Worm (Caenorhabditis elegans): ENCODE results near the gene talp-3.

The talp-3 gene

ce11 chrIV:14611892-14612497, 41.2 kb downstream of the talp-3 start (continued):
- TF ChIP-seq aly-2 (tag; optimal IDR thresholded peaks at IDR 0.05) (no peak), fkh-10 (GFP tag; optimal IDR thresholded peaks at IDR 0.05) (no peak), fkh-8 (tag; optimal IDR thresholded peaks at IDR 0.05) (no peak), dsc-1 (tag; optimal IDR thresholded peaks at IDR 0.05) (no peak), mab-9 (GFP tag; IDR thresholded peaks at IDR 0.05) (no peak), hlh-4 (tag; optimal IDR thresholded peaks at IDR 0.05) (no peak), hlh-17 (GFP tag; optimal IDR thresholded peaks at IDR 0.05; ENCODE audit: borderline replicate concordance) (no peak), mef-2 (tag; optimal IDR thresholded peaks at IDR 0.05) (no peak), unc-62 (GFP tag; optimal IDR thresholded peaks at IDR 0.05) (no peak), zip-4 (GFP tag; optimal IDR thresholded peaks at IDR 0.05) (no peak), jun-1 (tag; optimal IDR thresholded peaks at IDR 0.05) (no peak), ceh-63 (GFP tag; optimal IDR thresholded peaks at IDR 0.05) (no peak), nhr-47 (tag; optimal IDR thresholded peaks at IDR 0.05) (no peak), xbp-1 (tag; optimal IDR thresholded peaks at IDR 0.05) (no peak), nhr-85 (tag) (peak; percentile 83), nhr-90 (tag; optimal IDR thresholded peaks at IDR 0.05; ENCODE audit: poor library complexity) (no peak), snu-23 (GFP tag; optimal IDR thresholded peaks at IDR 0.05) (peak; percentile 53), lsy-2 (tag; optimal IDR thresholded peaks at IDR 0.05) (no peak), ztf-4 (tag; optimal IDR thresholded peaks at IDR 0.05) (no peak), alr-1 (tag; optimal IDR thresholded peaks at IDR 0.05; ENCODE audit: borderline replicate concordance) (no peak), ceh-88 (GFP tag; IDR thresholded peaks at IDR 0.05) (no peak), nhr-71 (tag; optimal IDR thresholded peaks at IDR 0.05) (peak; percentile 34), lin-39 (tag; optimal IDR thresholded peaks at IDR 0.05) (no peak), ceh-82 (tag; optimal IDR thresholded peaks at IDR 0.05) (no peak), dpl-1 (GFP tag; optimal IDR thresholded peaks at IDR 0.05) (peak in 1 of 3 experiments; percentile 9), nhr-77 (tag; optimal IDR thresholded peaks at IDR 0.05) (no peak), unc-30 (tag; optimal IDR thresholded peaks at IDR 0.05) (no peak), irx-1 (tag; optimal IDR thresholded peaks at IDR 0.05) (no peak), nhr-19 (GFP tag; conservative IDR thresholded peaks at IDR 0.05) (no peak; the same call in 1 of the 2 replicates), egl-13 (tag; optimal IDR thresholded peaks at IDR 0.05) (no peak), ets-5 (GFP tag; IDR thresholded peaks at IDR 0.05) (no peak)

ce11 chrIV:14610942-14611724, 42.0 kb downstream of the talp-3 start:
- TF ChIP-seq efl-1 (optimal IDR thresholded peaks at IDR 0.05) (peak; percentile 25 to 53), efl-1 (GFP tag; optimal IDR thresholded peaks at IDR 0.05 in 1 of 2) (peak in 1 of 2 experiments; percentile 90), fkh-4 (tag; optimal IDR thresholded peaks at IDR 0.05; ENCODE audit: borderline replicate concordance) (no peak), efl-3 (GFP tag; optimal IDR thresholded peaks at IDR 0.05) (peak; percentile 14), mab-9 (GFP tag; IDR thresholded peaks at IDR 0.05) (0 out of 2 replicates have a peak, but pooled peaks have one; percentile 7), nhr-71 (tag; optimal IDR thresholded peaks at IDR 0.05) (peak; percentile 89), grh-1 (GFP tag; IDR thresholded peaks at IDR 0.05) (peak; percentile 47; the same call in 1 of the 2 replicates), aha-1 (tag; optimal IDR thresholded peaks at IDR 0.05) (no peak), nhr-20 (tag; optimal IDR thresholded peaks at IDR 0.05) (peak; percentile 94), lsy-2 (tag; optimal IDR thresholded peaks at IDR 0.05) (peak; percentile 48 to 56), nhr-47 (tag; optimal IDR thresholded peaks at IDR 0.05) (peak; percentile 41), elt-3 (tag; optimal IDR thresholded peaks at IDR 0.05) (peak in 3 of 6 experiments; percentile 44 to 60 (median 56)), ceh-82 (tag; optimal IDR thresholded peaks at IDR 0.05) (peak in 1 of 3 experiments; percentile 2), lin-15B (tag; optimal IDR thresholded peaks at IDR 0.05) (peak; percentile 55), rnt-1 (tag; optimal IDR thresholded peaks at IDR 0.05) (peak; percentile 65), skn-1 (tag; optimal IDR thresholded peaks at IDR 0.05) (peak; percentile 32), mef-2 (tag; optimal IDR thresholded peaks at IDR 0.05) (no peak), lin-14 (GFP tag; optimal IDR thresholded peaks at IDR 0.05) (peak; percentile 82), C34B4.2 (tag; optimal IDR thresholded peaks at IDR 0.05) (no peak), snu-23 (GFP tag; optimal IDR thresholded peaks at IDR 0.05) (peak; percentile 72), ceh-90 (tag; optimal IDR thresholded peaks at IDR 0.05) (no peak), dsc-1 (tag; optimal IDR thresholded peaks at IDR 0.05) (no peak), ztf-4 (tag; optimal IDR thresholded peaks at IDR 0.05) (no peak), swsn-7 (tag; optimal IDR thresholded peaks at IDR 0.05) (peak; percentile 35), nhr-19 (GFP tag; conservative IDR thresholded peaks at IDR 0.05) (peak; percentile 74), snpc-4 (tag; optimal IDR thresholded peaks at IDR 0.05) (peak; percentile 28), C16A3.4 (tag; optimal IDR thresholded peaks at IDR 0.05) (peak; percentile 67), tbx-2 (tag; optimal IDR thresholded peaks at IDR 0.05) (peak; percentile 59)
